Fruit fly (Drosophila melanogaster): Measurements from ENCODE around the gene Pde1c.
A peak's percentile ranks its signal among the peaks of the same experiment; 100 is the strongest.

The Pde1c gene

dm6 chr2L:11949917-11950316 lies 21.5 kb upstream of the Pde1c start (continued):
- TF ChIP-seq ase (GFP tag; IDR thresholded peaks at IDR 0.05) (0 out of 3 replicates have a peak, but pooled peaks have one; percentile 17), CG17328 (GFP tag; IDR thresholded peaks at IDR 0.05) (peak; percentile 68), CG7963 (GFP tag; IDR thresholded peaks at IDR 0.05; ENCODE audit: partially characterized antibody) (no peak), CG3163 (GFP tag; optimal IDR thresholded peaks at IDR 0.05) (no peak), MBD-R2 (GFP tag; IDR thresholded peaks at IDR 0.05) (no peak), CG8924 (tag; optimal IDR thresholded peaks at IDR 0.05) (peak; percentile 48), CG15479 (GFP tag; optimal IDR thresholded peaks at IDR 0.05) (no peak), ERR (GFP tag; optimal IDR thresholded peaks at IDR 0.05) (no peak), CG6813 (GFP tag; optimal IDR thresholded peaks at IDR 0.05) (no peak), CG18262 (tag; optimal IDR thresholded peaks at IDR 0.05) (peak; percentile 32), onecut (GFP tag; IDR thresholded peaks at IDR 0.05) (peak; percentile 43; the same call in 1 of the 2 replicates), CG3838 (GFP tag; optimal IDR thresholded peaks at IDR 0.05) (no peak), CG11560 (tag; IDR thresholded peaks at IDR 0.05) (no peak), CG10366 (GFP tag; IDR thresholded peaks at IDR 0.05) (no peak; the same call in 1 of the 2 replicates), gt (GFP tag; IDR thresholded peaks at IDR 0.05) (no peak), CG17912 (GFP tag; optimal IDR thresholded peaks at IDR 0.05) (no peak), luna (GFP tag; optimal IDR thresholded peaks at IDR 0.05) (no peak), Ets97D (GFP tag; optimal IDR thresholded peaks at IDR 0.05) (no peak), CG7786 (GFP tag; optimal IDR thresholded peaks at IDR 0.05) (no peak), fd102C (GFP tag; optimal IDR thresholded peaks at IDR 0.05) (peak; percentile 22), al (GFP tag; IDR thresholded peaks at IDR 0.05) (no peak; the same call in 1 of the 2 replicates), HmgD (GFP tag; optimal IDR thresholded peaks at IDR 0.05) (no peak), twi (tag; optimal IDR thresholded peaks at IDR 0.05) (no peak), CG11723 (GFP tag; optimal IDR thresholded peaks at IDR 0.05) (peak; percentile 3)

dm6 chr2L:11948479-11948878 lies 20.1 kb upstream of the Pde1c start:
- TF ChIP-seq CG13624 (GFP tag; optimal IDR thresholded peaks at IDR 0.05), result no peak
- peak; percentile 19 for TF ChIP-seq Ets65A (GFP tag)
- TF ChIP-seq pita (GFP tag; optimal IDR thresholded peaks at IDR 0.05), result peak; percentile 58
- TF ChIP-seq dan (GFP tag; IDR thresholded peaks at IDR 0.05), result no peak
- TF ChIP-seq dmrt11E (tag; optimal IDR thresholded peaks at IDR 0.05), result no peak
- TF ChIP-seq ap (GFP tag; IDR thresholded peaks at IDR 0.05), result no peak
- no peak for TF ChIP-seq Fer3 (tag; optimal IDR thresholded peaks at IDR 0.05)
- TF ChIP-seq en (GFP tag; optimal IDR thresholded peaks at IDR 0.05), result no peak
- TF ChIP-seq salm (tag; optimal IDR thresholded peaks at IDR 0.05), result no peak
- 0 out of 2 replicates have a peak, but pooled peaks have one; percentile 6 for TF ChIP-seq Bgb (GFP tag; IDR thresholded peaks at IDR 0.05; ENCODE audit: partially characterized antibody)
- no peak for TF ChIP-seq oc (tag; optimal IDR thresholded peaks at IDR 0.05)
- 0 out of 4 replicates have a peak, but pooled peaks have one; percentile 45 for TF ChIP-seq chinmo (GFP tag; IDR thresholded peaks at IDR 0.05; ENCODE audit: partially characterized antibody)
- TF ChIP-seq Opbp (GFP tag; IDR thresholded peaks at IDR 0.05; ENCODE audit: partially characterized antibody), result peak; percentile 21; the same call in 1 of the 3 replicates
- TF ChIP-seq CG3838 (GFP tag; optimal IDR thresholded peaks at IDR 0.05), result no peak
- peak; percentile 26 for TF ChIP-seq Myb (GFP tag; optimal IDR thresholded peaks at IDR 0.05)
- TF ChIP-seq pho (GFP tag; optimal IDR thresholded peaks at IDR 0.05), result no peak
- TF ChIP-seq CG12155 (GFP tag; optimal IDR thresholded peaks at IDR 0.05), result no peak
- peak; percentile 24; the same call in 1 of the 2 replicates for TF ChIP-seq amos (GFP tag; IDR thresholded peaks at IDR 0.05; ENCODE audit: partially characterized antibody)
- TF ChIP-seq org-1 (GFP tag; optimal IDR thresholded peaks at IDR 0.05), result no peak
- TF ChIP-seq CoRest (tag; optimal IDR thresholded peaks at IDR 0.05), result peak; percentile 5
- TF ChIP-seq CG7745 (tag; optimal IDR thresholded peaks at IDR 0.05), result no peak
- TF ChIP-seq CG5180 (GFP tag; optimal IDR thresholded peaks at IDR 0.05), result no peak
- TF ChIP-seq CG8290 (GFP tag; optimal IDR thresholded peaks at IDR 0.05), result no peak
- TF ChIP-seq CG8290 (tag; optimal IDR thresholded peaks at IDR 0.05), result peak in 1 of 2 experiments; percentile 7
- no peak for TF ChIP-seq CG33213 (GFP tag; optimal IDR thresholded peaks at IDR 0.05)
- no peak for TF ChIP-seq stc (GFP tag; IDR thresholded peaks at IDR 0.05)
- no peak for TF ChIP-seq CG15011 (GFP tag; optimal IDR thresholded peaks at IDR 0.05)
- no peak for TF ChIP-seq CG10959 (GFP tag; IDR thresholded peaks at IDR 0.05)
- peak in 1 of 2 experiments; percentile 31 for TF ChIP-seq insv (GFP tag; optimal IDR thresholded peaks at IDR 0.05)
